Fruit fly (Drosophila melanogaster) Kc167 (cell line): ENCODE data around the gene Pdp1.

ENCODE experiments used
- h ChIP-seq: fragments of >200 bp; optimal IDR thresholded peaks from 3 replicates; lab custom pipeline; 2018; ENCODE audit warnings: missing external identifiers
- ttk ChIP-seq: sonication (Bioruptor generic); optimal IDR thresholded peaks from 2 replicates; lab custom pipeline; 2017; ENCODE audit warnings: missing external identifiers

dm6 chr3L:7894580-7894979 is 27.4 kb upstream of the Pdp1 start, which contains the start of gene eIF4E5:
- TF ChIP-seq ttk (no peak), h (no peak)
